Worm (Caenorhabditis elegans) whole organism, L1 larva: ENCODE results near the gene klp-12.

Source experiments
- C04F5.9 ChIP-seq: sonication (generic microtip); optimal IDR thresholded peaks from 2 replicates; lab custom pipeline; 2016; ENCODE audit warnings: missing genetic modification characterization, missing compliant biosample characterization
- C16A3.4 ChIP-seq: fragments of 150-350 bp; optimal IDR thresholded peaks from 2 replicates; lab custom pipeline; 2014; ENCODE audit warnings: missing biosample characterization, missing genetic modification characterization
- C34B4.2 ChIP-seq: sonication (generic microtip); optimal IDR thresholded peaks from 2 replicates; lab custom pipeline; 2017; ENCODE audit warnings: mild to moderate bottlenecking, missing genetic modification characterization, missing compliant biosample characterization
- Y116A8C.19 ChIP-seq: sonication (generic microtip); optimal IDR thresholded peaks from 2 replicates; lab custom pipeline; 2016; ENCODE audit warnings: missing compliant biosample characterization, missing genetic modification characterization, borderline replicate concordance
- aha-1 ChIP-seq: fragments of 150-350 bp; optimal IDR thresholded peaks from 2 replicates; lab custom pipeline; 2014; ENCODE audit warnings: missing biosample characterization, missing genetic modification characterization
- alr-1 ChIP-seq: fragments of 200-800 bp; sonication (Bioruptor generic); optimal IDR thresholded peaks from 2 replicates; lab custom pipeline; 2018; ENCODE audit warnings: borderline replicate concordance, mild to moderate bottlenecking, missing genetic modification characterization, missing compliant biosample characterization
- aly-2 ChIP-seq: fragments of 150-350 bp; optimal IDR thresholded peaks from 2 replicates; lab custom pipeline; 2014; ENCODE audit warnings: missing biosample characterization, missing genetic modification characterization
- ama-1 ChIP-seq: fragments of 150-350 bp; optimal IDR thresholded peaks from 2 replicates; lab custom pipeline; 2014
- ceh-63 ChIP-seq: fragments of 200-800 bp; sonication (Bioruptor generic); optimal IDR thresholded peaks from 2 replicates; lab custom pipeline; 2018; ENCODE audit warnings: mild to moderate bottlenecking, missing genetic modification characterization, missing compliant biosample characterization
- ceh-82 ChIP-seq, 3 experiments: fragments of 150-350 bp in 1 of 3; sonication (generic microtip) in 2 of 3; optimal IDR thresholded peaks; 2 replicates each; lab custom pipeline; 2014 to 2017; ENCODE audit warnings: missing biosample characterization in 3 of 3, missing genetic modification characterization in 3 of 3
- ces-1 ChIP-seq: fragments of 150-350 bp; optimal IDR thresholded peaks from 2 replicates; lab custom pipeline; 2014; ENCODE audit warnings: missing biosample characterization, missing genetic modification reagents, missing genetic modification characterization
- dpl-1 ChIP-seq, 3 experiments: fragments of 150-350 bp in 2 of 3; sonication (generic microtip) in 1 of 3; optimal IDR thresholded peaks; 2 replicates each; lab custom pipeline; 2014 to 2017; ENCODE audit warnings: missing biosample characterization in 3 of 3, missing genetic modification characterization in 3 of 3, missing genetic modification reagents in 3 of 3
- efl-1 ChIP-seq, 4 experiments: fragments of 150-350 bp; optimal IDR thresholded peaks in 3 of 4; peaks in 1 of 4; 1 replicate in 1 of 4; 2 replicates in 3 of 4; lab custom pipeline; 2014; ENCODE audit warnings: missing biosample characterization in 2 of 4, missing genetic modification characterization in 2 of 4, missing genetic modification reagents in 2 of 4
- elt-2 ChIP-seq: sonication (generic microtip); optimal IDR thresholded peaks from 2 replicates; lab custom pipeline; 2016; ENCODE audit warnings: missing genetic modification characterization, mild to moderate bottlenecking, inconsistent platforms, missing compliant biosample characterization, missing genetic modification reagents
- elt-3 ChIP-seq, 6 experiments: fragments of 150-350 bp in 1 of 6; sonication (generic microtip); optimal IDR thresholded peaks; 2 replicates each; lab custom pipeline; 2017 to 2018; ENCODE audit warnings: missing biosample characterization in 6 of 6, missing genetic modification characterization in 6 of 6, inconsistent platforms in 1 of 6
- ets-5 ChIP-seq: fragments of 200-800 bp; sonication (Bioruptor generic); IDR thresholded peaks from 2 replicates; pipeline ENCODE4 v1.3.6; 2022; ENCODE audit warnings: missing genetic modification characterization, missing compliant biosample characterization
- fkh-10 ChIP-seq: sonication (generic microtip); optimal IDR thresholded peaks from 2 replicates; lab custom pipeline; 2017; ENCODE audit warnings: missing biosample characterization, missing genetic modification reagents, missing genetic modification characterization
- fkh-8 ChIP-seq: sonication (generic microtip); optimal IDR thresholded peaks from 2 replicates; lab custom pipeline; 2016; ENCODE audit warnings: mild to moderate bottlenecking, missing genetic modification characterization, missing compliant biosample characterization
- grh-1 ChIP-seq: fragments of 200-800 bp; sonication (Bioruptor generic); IDR thresholded peaks from 2 replicates; pipeline ENCODE4 v1.3.6; 2022; ENCODE audit warnings: missing genetic modification reagents, missing genetic modification characterization, missing compliant biosample characterization
- hlh-17 ChIP-seq: fragments of 200-800 bp; sonication (Bioruptor generic); optimal IDR thresholded peaks from 2 replicates; lab custom pipeline; 2018; ENCODE audit warnings: missing genetic modification characterization, mild to moderate bottlenecking, missing compliant biosample characterization, moderate library complexity, borderline replicate concordance
- hlh-4 ChIP-seq: sonication (generic microtip); optimal IDR thresholded peaks from 2 replicates; lab custom pipeline; 2016; ENCODE audit warnings: mild to moderate bottlenecking, missing genetic modification characterization, missing compliant biosample characterization
- hpl-2 ChIP-seq: fragments of 150-350 bp; optimal IDR thresholded peaks from 2 replicates; lab custom pipeline; 2014; ENCODE audit warnings: missing biosample characterization, missing genetic modification reagents, missing genetic modification characterization
- isw-1 ChIP-seq: fragments of 200-800 bp; sonication (Bioruptor generic); IDR thresholded peaks from 2 replicates; pipeline ENCODE4 v1.3.6; 2022; ENCODE audit warnings: missing genetic modification characterization, missing compliant biosample characterization
- jun-1 ChIP-seq: fragments of 150-350 bp; optimal IDR thresholded peaks from 2 replicates; lab custom pipeline; 2014; ENCODE audit warnings: missing biosample characterization, missing genetic modification reagents, missing genetic modification characterization
- lin-13 ChIP-seq: fragments of 150-350 bp; optimal IDR thresholded peaks from 2 replicates; lab custom pipeline; 2014; ENCODE audit warnings: missing biosample characterization, missing genetic modification reagents, missing genetic modification characterization
- lin-15B ChIP-seq: fragments of 150-350 bp; sonication (generic microtip); optimal IDR thresholded peaks from 3 replicates; lab custom pipeline; 2014; ENCODE audit warnings: missing biosample characterization, missing genetic modification characterization
- lin-39 ChIP-seq: fragments of 150-350 bp; optimal IDR thresholded peaks from 2 replicates; lab custom pipeline; 2014; ENCODE audit warnings: missing biosample characterization, missing genetic modification reagents, missing genetic modification characterization
- lir-3 ChIP-seq: sonication (generic microtip); optimal IDR thresholded peaks from 2 replicates; lab custom pipeline; 2016; ENCODE audit warnings: mild to moderate bottlenecking, missing genetic modification characterization, moderate library complexity, missing compliant biosample characterization; ENCODE audit not compliant: poor library complexity
- lsy-2 ChIP-seq, 2 experiments: fragments of 150-350 bp; optimal IDR thresholded peaks; 2 replicates each; lab custom pipeline; 2014; ENCODE audit warnings: missing biosample characterization in 2 of 2, missing genetic modification characterization in 2 of 2
- mab-9 ChIP-seq: fragments of 200-800 bp; sonication (Bioruptor generic); IDR thresholded peaks from 2 replicates; pipeline ENCODE4 v1.3.6; 2022; ENCODE audit warnings: missing genetic modification reagents, missing genetic modification characterization, missing compliant biosample characterization
- mef-2 ChIP-seq: fragments of 150-350 bp; optimal IDR thresholded peaks from 2 replicates; lab custom pipeline; 2014; ENCODE audit warnings: missing biosample characterization, missing genetic modification characterization
- mep-1 ChIP-seq: fragments of 150-350 bp; optimal IDR thresholded peaks from 2 replicates; lab custom pipeline; 2014; ENCODE audit warnings: missing biosample characterization, missing genetic modification characterization
- nhr-12 ChIP-seq: sonication (generic microtip); optimal IDR thresholded peaks from 2 replicates; lab custom pipeline; 2017; ENCODE audit warnings: missing biosample characterization, missing genetic modification characterization
- nhr-20 ChIP-seq: sonication (generic microtip); optimal IDR thresholded peaks from 2 replicates; lab custom pipeline; 2016; ENCODE audit warnings: mild to moderate bottlenecking, missing genetic modification characterization, missing compliant biosample characterization
- nhr-237 ChIP-seq: fragments of 150-350 bp; optimal IDR thresholded peaks from 2 replicates; lab custom pipeline; 2014; ENCODE audit warnings: missing biosample characterization, missing genetic modification characterization
- nhr-71 ChIP-seq: sonication (generic microtip); optimal IDR thresholded peaks from 2 replicates; lab custom pipeline; 2016; ENCODE audit warnings: mild to moderate bottlenecking, missing genetic modification characterization, moderate library complexity, missing compliant biosample characterization
- nhr-76 ChIP-seq: sonication (generic microtip); optimal IDR thresholded peaks from 2 replicates; lab custom pipeline; 2017; ENCODE audit warnings: missing biosample characterization, missing genetic modification characterization
- nhr-84 ChIP-seq: sonication (generic microtip); optimal IDR thresholded peaks from 2 replicates; lab custom pipeline; 2017; ENCODE audit warnings: missing biosample characterization, missing genetic modification characterization
- nhr-90 ChIP-seq: sonication (generic microtip); optimal IDR thresholded peaks from 2 replicates; lab custom pipeline; 2016; ENCODE audit warnings: mild to moderate bottlenecking, missing genetic modification characterization, missing compliant biosample characterization; ENCODE audit not compliant: poor library complexity
- pax-3 ChIP-seq: fragments of 200-800 bp; sonication (Bioruptor generic); optimal IDR thresholded peaks from 2 replicates; lab custom pipeline; 2018; ENCODE audit warnings: mild to moderate bottlenecking, missing genetic modification characterization, moderate library complexity, missing compliant biosample characterization
- pqm-1 ChIP-seq: sonication (generic microtip); optimal IDR thresholded peaks from 3 replicates; lab custom pipeline; 2017; ENCODE audit warnings: missing biosample characterization, missing genetic modification characterization
- snu-23 ChIP-seq: sonication (generic microtip); optimal IDR thresholded peaks from 2 replicates; lab custom pipeline; 2016; ENCODE audit warnings: missing genetic modification characterization, missing compliant biosample characterization
- sup-37 ChIP-seq: fragments of 200-800 bp; sonication (Bioruptor generic); optimal IDR thresholded peaks from 2 replicates; lab custom pipeline; 2018; ENCODE audit warnings: mild to moderate bottlenecking, missing genetic modification characterization, missing compliant biosample characterization
- tbx-2 ChIP-seq: sonication (generic microtip); optimal IDR thresholded peaks from 2 replicates; lab custom pipeline; 2016; ENCODE audit warnings: missing genetic modification characterization, missing compliant biosample characterization
- unc-130 ChIP-seq: fragments of 150-350 bp; optimal IDR thresholded peaks from 2 replicates; lab custom pipeline; 2017; ENCODE audit warnings: missing biosample characterization, missing genetic modification characterization, inconsistent platforms
- unc-30 ChIP-seq: sonication (generic microtip); optimal IDR thresholded peaks from 2 replicates; lab custom pipeline; 2017; ENCODE audit warnings: missing biosample characterization, missing genetic modification characterization
- unc-62 ChIP-seq: fragments of 150-350 bp; optimal IDR thresholded peaks from 2 replicates; lab custom pipeline; 2014; ENCODE audit warnings: missing biosample characterization, missing genetic modification reagents, missing genetic modification characterization
- unc-98 ChIP-seq: fragments of 200-800 bp; sonication (Bioruptor generic); IDR thresholded peaks from 2 replicates; pipeline ENCODE4 v1.3.6; 2022; ENCODE audit warnings: missing genetic modification characterization, missing compliant biosample characterization
- vab-15 ChIP-seq: sonication (generic microtip); optimal IDR thresholded peaks from 2 replicates; lab custom pipeline; 2017; ENCODE audit warnings: missing genotype, mild to moderate bottlenecking, missing genetic modification characterization, missing compliant biosample characterization
- zag-1 ChIP-seq: fragments of 150-350 bp; optimal IDR thresholded peaks from 2 replicates; lab custom pipeline; 2014; ENCODE audit warnings: missing biosample characterization, missing genetic modification characterization
- zip-4 ChIP-seq: fragments of 200-800 bp; sonication (Bioruptor generic); optimal IDR thresholded peaks from 2 replicates; lab custom pipeline; 2018; ENCODE audit warnings: mild to moderate bottlenecking, missing genetic modification characterization, moderate library complexity, missing compliant biosample characterization
- ztf-4 ChIP-seq: fragments of 150-350 bp; optimal IDR thresholded peaks from 2 replicates; lab custom pipeline; 2014; ENCODE audit warnings: missing biosample characterization, missing genetic modification characterization

The klp-12 gene

DNA sequence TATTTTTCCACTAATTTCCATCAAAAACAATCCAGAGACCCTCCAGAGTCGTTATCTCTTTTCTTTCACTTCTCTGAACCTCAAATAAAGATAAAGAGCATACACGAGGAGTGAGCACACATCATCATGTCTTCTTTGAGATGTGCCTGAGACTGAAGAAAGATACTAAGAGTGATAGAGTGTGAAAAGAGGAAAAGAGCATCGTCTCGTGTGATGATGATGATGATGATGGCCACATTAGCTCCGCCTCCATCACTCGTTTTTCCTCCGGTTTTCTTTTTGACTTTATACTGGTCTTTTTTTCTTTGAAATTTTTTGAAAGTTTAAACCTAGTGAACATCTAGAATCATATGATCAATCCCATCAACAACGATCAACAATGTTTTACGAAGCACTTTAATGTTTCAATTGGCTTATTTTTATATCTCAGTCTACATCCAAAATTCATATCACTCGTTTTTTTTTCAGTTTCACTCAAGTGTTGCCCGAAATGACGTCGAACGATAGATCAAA, 5.7 kb downstream of the klp-12 start, which contains the start of gene T01G1.2 (continued):
- no peak for TF ChIP-seq nhr-76 (tag; lab: Kevin White, UChicago)
- TF ChIP-seq pax-3 (tag; lab: Kevin White, UChicago) = no peak
- no peak for TF ChIP-seq nhr-12 (tag; lab: Kevin White, UChicago)
- TF ChIP-seq unc-30 = no peak
- no peak for TF ChIP-seq alr-1 (tag; lab: Kevin White, UChicago)
- TF ChIP-seq nhr-84 (tag; lab: Kevin White, UChicago) = no peak
- no peak for TF ChIP-seq lin-15B (tag; lab: Kevin White, UChicago)
- TF ChIP-seq aly-2 (tag; lab: Kevin White, UChicago) = no peak
- TF ChIP-seq C16A3.4 (tag; lab: Kevin White, UChicago) = no peak
- no peak for TF ChIP-seq ceh-82 (tag; optimal IDR thresholded peaks at IDR 0.05; lab: Kevin White, UChicago)
- TF ChIP-seq lin-13 (GFP tag; lab: Kevin White, UChicago) = no peak
- no peak for TF ChIP-seq lin-39 (tag; lab: Kevin White, UChicago)
- no peak for TF ChIP-seq hpl-2 (GFP tag; lab: Kevin White, UChicago)
- TF ChIP-seq nhr-71 (tag; lab: Kevin White, UChicago) = peak; percentile 73
- no peak for TF ChIP-seq unc-98 (GFP tag; lab: Robert Waterston, UW)
- TF ChIP-seq lsy-2 (tag; optimal IDR thresholded peaks at IDR 0.05; lab: Kevin White, UChicago) = peak; percentile 32 to 56
- TF ChIP-seq grh-1 (GFP tag; lab: Robert Waterston, UW) = no peak
- TF ChIP-seq nhr-90 = no peak
- peak; percentile 22 for TF ChIP-seq snu-23 (GFP tag; lab: Kevin White, UChicago)
- no peak for TF ChIP-seq C04F5.9 (tag; lab: Kevin White, UChicago)
- no peak for TF ChIP-seq mab-9 (GFP tag; lab: Robert Waterston, UW)
- TF ChIP-seq vab-15 = no peak
- no peak for TF ChIP-seq ztf-4 (tag; lab: Kevin White, UChicago)
- TF ChIP-seq mef-2 (tag; lab: Kevin White, UChicago) = peak; percentile 7
- no peak for TF ChIP-seq ets-5 (GFP tag; lab: Robert Waterston, UW)
- no peak for TF ChIP-seq elt-2 (tag; lab: Kevin White, UChicago)
- TF ChIP-seq fkh-8 (tag; lab: Kevin White, UChicago) = no peak
- TF ChIP-seq jun-1 (tag; lab: Kevin White, UChicago) = no peak
- no peak for TF ChIP-seq ama-1
- no peak for TF ChIP-seq efl-1 (optimal IDR thresholded peaks at IDR 0.05; lab: Kevin White, UChicago)
- TF ChIP-seq efl-1 (GFP tag; optimal IDR thresholded peaks at IDR 0.05 in 1 of 2; lab: Kevin White, UChicago) = no peak
- no peak for TF ChIP-seq hlh-4 (tag; lab: Kevin White, UChicago)
- TF ChIP-seq zip-4 = no peak
- TF ChIP-seq unc-62 (GFP tag; lab: Kevin White, UChicago) = no peak
- peak; percentile 31 for TF ChIP-seq unc-130
- TF ChIP-seq nhr-237 (tag; lab: Kevin White, UChicago) = no peak
- TF ChIP-seq nhr-20 = no peak
- no peak for TF ChIP-seq C34B4.2
- TF ChIP-seq aha-1 = no peak
- no peak for TF ChIP-seq pqm-1 (tag; lab: Kevin White, UChicago)
- no peak for TF ChIP-seq zag-1 (tag; lab: Kevin White, UChicago)
- peak in 1 of 3 experiments; percentile 6 for TF ChIP-seq dpl-1 (GFP tag; optimal IDR thresholded peaks at IDR 0.05; lab: Kevin White, UChicago)
- no peak for TF ChIP-seq isw-1
- no peak for TF ChIP-seq ces-1
- no peak for TF ChIP-seq elt-3 (tag; optimal IDR thresholded peaks at IDR 0.05; lab: Kevin White, UChicago)
- no peak for TF ChIP-seq Y116A8C.19 (tag; lab: Kevin White, UChicago)
- TF ChIP-seq sup-37 (GFP tag; lab: Kevin White, UChicago) = no peak
- TF ChIP-seq lir-3 (tag; lab: Kevin White, UChicago) = no peak
- TF ChIP-seq hlh-17 (GFP tag; lab: Kevin White, UChicago) = no peak
- TF ChIP-seq tbx-2 = no peak
- no peak for TF ChIP-seq mep-1 (tag; lab: Kevin White, UChicago)
- no peak for TF ChIP-seq fkh-10 (GFP tag; lab: Kevin White, UChicago)
- no peak for TF ChIP-seq ceh-63 (GFP tag; lab: Kevin White, UChicago)
